Worm (Caenorhabditis elegans): Measurements from ENCODE around the gene jac-1.

DNA sequence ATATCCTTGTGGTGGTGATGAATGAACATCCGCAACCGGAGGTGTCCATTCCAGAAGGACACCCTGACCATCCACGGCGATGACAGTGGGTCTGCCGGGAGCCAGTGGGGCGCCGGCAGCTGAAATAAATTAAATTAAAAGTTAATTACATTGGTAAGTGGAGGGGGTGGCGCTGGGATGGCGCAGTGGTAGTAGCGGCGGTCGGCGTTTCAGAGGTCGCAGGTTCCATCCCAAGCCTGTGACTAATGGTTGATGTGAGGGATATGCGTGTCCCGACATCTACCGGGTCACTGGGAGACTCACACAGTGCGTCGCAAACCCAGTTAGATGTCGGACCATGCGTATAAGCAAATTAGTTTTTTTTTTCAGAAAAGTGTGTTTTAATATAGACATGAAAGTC, 21.2 kb downstream of the jac-1 start:
- no peak for TF ChIP-seq W03F9.2 (tag; optimal IDR thresholded peaks at IDR 0.05)
- TF ChIP-seq him-1 (tag; optimal IDR thresholded peaks at IDR 0.05) = no peak
- no peak for TF ChIP-seq dao-5 (tag; optimal IDR thresholded peaks at IDR 0.05)

Data from whole organism, L4/young adult.